Worm (Caenorhabditis elegans) whole organism, early embryonic: ENCODE data around the gene Y110A2AL.2.
A peak's percentile ranks its signal among the peaks of the same experiment; 100 is the strongest.

Experiments
- B0310.2 ChIP-seq: sonication (generic microtip); optimal IDR thresholded peaks from 2 replicates; lab custom pipeline; 2016; ENCODE audit warnings: mild to moderate bottlenecking, missing genetic modification characterization, missing compliant biosample characterization
- F13C5.2 ChIP-seq: sonication (generic microtip); optimal IDR thresholded peaks from 2 replicates; lab custom pipeline; 2017; ENCODE audit warnings: mild to moderate bottlenecking, missing genetic modification characterization, inconsistent platforms, missing compliant biosample characterization
- aly-1 ChIP-seq: sonication (generic microtip); optimal IDR thresholded peaks from 2 replicates; lab custom pipeline; 2016; ENCODE audit warnings: missing genetic modification characterization, missing compliant biosample characterization
- ama-1 ChIP-seq: fragments of 150-350 bp; optimal IDR thresholded peaks from 2 replicates; lab custom pipeline; 2014
- ceh-13 ChIP-seq: fragments of 200-800 bp; sonication (Bioruptor generic); optimal IDR thresholded peaks from 2 replicates; lab custom pipeline; 2018; ENCODE audit warnings: mild to moderate bottlenecking, missing genetic modification characterization, missing compliant biosample characterization
- ceh-36 ChIP-seq: sonication (generic microtip); optimal IDR thresholded peaks from 2 replicates; lab custom pipeline; 2016; ENCODE audit warnings: missing genetic modification characterization, inconsistent platforms, missing compliant biosample characterization
- ets-7 ChIP-seq: sonication (generic microtip); optimal IDR thresholded peaks from 2 replicates; lab custom pipeline; 2016; ENCODE audit warnings: missing genotype, missing genetic modification characterization, missing compliant biosample characterization
- flt-1 ChIP-seq: fragments of 200-800 bp; sonication (Bioruptor generic); IDR thresholded peaks from 2 replicates; pipeline ENCODE4 v1.3.6; 2022; ENCODE audit warnings: missing genetic modification characterization, missing compliant biosample characterization
- hmbx-1 ChIP-seq: sonication (generic microtip); optimal IDR thresholded peaks from 2 replicates; lab custom pipeline; 2016; ENCODE audit warnings: mild to moderate bottlenecking, missing genetic modification characterization, missing compliant biosample characterization
- hmg-4 ChIP-seq: fragments of 200-800 bp; sonication (Bioruptor generic); optimal IDR thresholded peaks from 2 replicates; lab custom pipeline; 2018; ENCODE audit warnings: mild to moderate bottlenecking, missing genetic modification characterization, missing compliant biosample characterization
- hnd-1 ChIP-seq: sonication (generic microtip); optimal IDR thresholded peaks from 2 replicates; lab custom pipeline; 2016; ENCODE audit warnings: missing genetic modification characterization, missing compliant biosample characterization
- pes-1 ChIP-seq: fragments of 200-800 bp; sonication (Bioruptor generic); IDR thresholded peaks from 2 replicates; pipeline ENCODE4 v1.3.6; 2022; ENCODE audit warnings: missing genetic modification reagents, missing genetic modification characterization, missing compliant biosample characterization
- scrt-1 ChIP-seq: fragments of 200-800 bp; sonication (Bioruptor generic); IDR thresholded peaks from 2 replicates; pipeline ENCODE4 v1.3.6; 2022; ENCODE audit warnings: missing genetic modification characterization, missing compliant biosample characterization
- sea-1 ChIP-seq: fragments of 200-800 bp; sonication (Bioruptor generic); conservative IDR thresholded peaks from 2 replicates; pipeline ENCODE4 v1.3.6; 2022; ENCODE audit warnings: missing genetic modification characterization, missing compliant biosample characterization
- tbx-11 ChIP-seq: fragments of 200-800 bp; sonication (Bioruptor generic); IDR thresholded peaks from 2 replicates; pipeline ENCODE4 v1.3.6; 2022; ENCODE audit warnings: missing genetic modification characterization, missing compliant biosample characterization
- tbx-37 ChIP-seq: fragments of 200-800 bp; sonication (Bioruptor generic); conservative IDR thresholded peaks from 2 replicates; pipeline ENCODE4 v1.3.6; 2022; ENCODE audit warnings: missing genetic modification reagents, missing genetic modification characterization, missing compliant biosample characterization
- tra-4 ChIP-seq: sonication (generic microtip); optimal IDR thresholded peaks from 2 replicates; lab custom pipeline; 2017; ENCODE audit warnings: missing genetic modification characterization, missing compliant biosample characterization

Y110A2AL.2 gene

ce11 chrII:2859873-2860821, 7.7 kb upstream of the Y110A2AL.2 start:
- TF ChIP-seq pes-1, result peak; percentile 64
- peak; percentile 1 for TF ChIP-seq hmbx-1 (tag; lab: Kevin White, UChicago)
- 0 out of 2 replicates have a peak, but pooled peaks have one; percentile 12 for TF ChIP-seq tbx-11 (GFP tag; lab: Robert Waterston, UW)
- no peak for TF ChIP-seq ets-7
- no peak for TF ChIP-seq ceh-36 (tag; lab: Kevin White, UChicago)
- TF ChIP-seq B0310.2, result no peak
- TF ChIP-seq ama-1 (lab: Kevin White, UChicago), result no peak
- TF ChIP-seq hmg-4 (GFP tag; lab: Kevin White, UChicago), result peak; percentile 35
- no peak for TF ChIP-seq tbx-37 (GFP tag; lab: Robert Waterston, UW)
- TF ChIP-seq hnd-1 (tag; lab: Kevin White, UChicago), result no peak
- no peak for TF ChIP-seq flt-1 (GFP tag; lab: Robert Waterston, UW)
- peak; percentile 40 for TF ChIP-seq aly-1 (tag; lab: Kevin White, UChicago)
- TF ChIP-seq scrt-1 (GFP tag; lab: Robert Waterston, UW), result peak; percentile 69
- TF ChIP-seq ceh-13 (GFP tag; lab: Kevin White, UChicago), result peak; percentile 7

- TF ChIP-seq tbx-11 (GFP tag; lab: Robert Waterston, UW), result peak; percentile 44; the same call in 1 of the 2 replicates
- no peak for TF ChIP-seq tra-4 (tag; lab: Kevin White, UChicago)
- no peak for TF ChIP-seq ceh-13 (GFP tag; lab: Kevin White, UChicago)
- TF ChIP-seq pes-1, result 0 out of 2 replicates have a peak, but pooled peaks have one; percentile 18
- TF ChIP-seq ceh-36 (tag; lab: Kevin White, UChicago), result no peak
- peak; percentile 37 for TF ChIP-seq F13C5.2 (tag; lab: Kevin White, UChicago)
- TF ChIP-seq hmg-4 (GFP tag; lab: Kevin White, UChicago), result no peak
- TF ChIP-seq B0310.2, result no peak
These were observed 6.3 kb upstream of the Y110A2AL.2 start for ce11 chrII:2861385-2862099.

ce11 chrII:2862557-2863035, 5.2 kb upstream of the Y110A2AL.2 start:
- TF ChIP-seq ets-7 (no peak), ceh-36 (tag; lab: Kevin White, UChicago) (peak; percentile 90)

- TF ChIP-seq sea-1, result no peak
- no peak for TF ChIP-seq hnd-1 (tag; lab: Kevin White, UChicago)
- no peak for TF ChIP-seq scrt-1 (GFP tag; lab: Robert Waterston, UW)
These were observed 3.6 kb upstream of the Y110A2AL.2 start, which contains the start of gene Y110A2AL.5 for ce11 chrII:2864229-2864628. Y110A2AL.5 (plus strand) TSS chrII:2864529.

- no peak for TF ChIP-seq tbx-37 (GFP tag; lab: Robert Waterston, UW)
These were observed 2.4 kb upstream of the Y110A2AL.2 start for ce11 chrII:2865355-2865754.

ce11 chrII:2866541-2867124, 1.2 kb upstream of the Y110A2AL.2 start, which contains the start of the genes Y110A2AL.9 and Y110A2AL.3:
Y110A2AL.9 (minus strand) TSS chrII:2866641.
Y110A2AL.3 (plus strand) TSS chrII:2867074.
- TF ChIP-seq tbx-11 (GFP tag; lab: Robert Waterston, UW) (no peak), tra-4 (tag; lab: Kevin White, UChicago) (no peak), ets-7 (no peak), hmg-4 (GFP tag; lab: Kevin White, UChicago) (no peak), tbx-37 (GFP tag; lab: Robert Waterston, UW) (no peak), sea-1 (no peak), ama-1 (lab: Kevin White, UChicago) (no peak), F13C5.2 (tag; lab: Kevin White, UChicago) (no peak), aly-1 (tag; lab: Kevin White, UChicago) (no peak), scrt-1 (GFP tag; lab: Robert Waterston, UW) (no peak), pes-1 (no peak), hmbx-1 (tag; lab: Kevin White, UChicago) (no peak), ceh-36 (tag; lab: Kevin White, UChicago) (no peak), ceh-13 (GFP tag; lab: Kevin White, UChicago) (no peak), hnd-1 (tag; lab: Kevin White, UChicago) (no peak), flt-1 (GFP tag; lab: Robert Waterston, UW) (no peak), B0310.2 (no peak)

- TF ChIP-seq tbx-37 (GFP tag; lab: Robert Waterston, UW) (no peak), ceh-13 (GFP tag; lab: Kevin White, UChicago) (no peak), sea-1 (no peak), ets-7 (no peak), flt-1 (GFP tag; lab: Robert Waterston, UW) (no peak), scrt-1 (GFP tag; lab: Robert Waterston, UW) (no peak), hmg-4 (GFP tag; lab: Kevin White, UChicago) (no peak), hnd-1 (tag; lab: Kevin White, UChicago) (no peak)
These were observed 4.0 kb downstream of the Y110A2AL.2 start, which contains the start of gene Y110A2AL.10 for ce11 chrII:2871816-2872215. Y110A2AL.10 (minus strand) TSS chrII:2871916.
